Fruit fly (Drosophila melanogaster) whole organism, wandering third instar larva: ENCODE results near the gene Cyp4d2.

Source experiments
- dmrt93B ChIP-seq: fragments of 200-800 bp; sonication (Bioruptor generic); optimal IDR thresholded peaks from 2 replicates; lab custom pipeline; 2018; ENCODE audit warnings: missing biosample characterization, mild to moderate bottlenecking, missing genetic modification characterization
- jim ChIP-seq: fragments of 175-275, 200-325 bp; sonication (Bioruptor generic); optimal IDR thresholded peaks from 2 replicates; lab custom pipeline; 2016; ENCODE audit warnings: missing biosample characterization, mild to moderate bottlenecking, missing genetic modification characterization

DNA sequence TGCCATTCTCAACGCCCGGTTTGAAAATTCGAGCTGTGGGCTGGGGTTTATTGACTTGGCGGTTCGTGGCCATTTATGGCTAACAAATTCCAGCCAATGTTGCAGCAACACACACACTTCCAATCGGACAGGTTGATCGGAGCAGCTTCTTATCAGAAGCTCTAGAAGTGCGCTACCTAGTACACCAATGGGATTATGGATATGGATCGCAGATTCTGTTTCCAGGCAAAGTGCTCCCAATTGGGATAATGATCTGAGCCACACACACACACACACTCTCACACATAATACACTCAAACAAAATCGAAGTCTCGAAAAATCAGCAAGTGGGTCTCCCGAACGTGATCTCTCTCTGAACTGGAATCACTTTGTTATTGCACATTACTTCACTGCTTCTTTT, 45.8 kb downstream of the Cyp4d2 start:
- no peak for TF ChIP-seq jim (GFP tag; lab: Kevin White, UChicago)
- no peak for TF ChIP-seq dmrt93B (GFP tag; lab: Kevin White, UChicago)
